Fruit fly (Drosophila melanogaster): ENCODE data around the gene Aps.

Gene Aps

dm6 chr3L:10889000-10889691 lies 9.8 kb downstream of the Aps start:
- TF ChIP-seq psq (optimal IDR thresholded peaks at IDR 0.05): no peak
- TF ChIP-seq pan (optimal IDR thresholded peaks at IDR 0.05): no peak
- no peak for TF ChIP-seq usp (GFP tag; optimal IDR thresholded peaks at IDR 0.05)
- no peak for TF ChIP-seq Dll (optimal IDR thresholded peaks at IDR 0.05)
- no peak for TF ChIP-seq EcR (GFP tag; optimal IDR thresholded peaks at IDR 0.05)
- TF ChIP-seq CG8478 (optimal IDR thresholded peaks at IDR 0.05): no peak

DNA sequence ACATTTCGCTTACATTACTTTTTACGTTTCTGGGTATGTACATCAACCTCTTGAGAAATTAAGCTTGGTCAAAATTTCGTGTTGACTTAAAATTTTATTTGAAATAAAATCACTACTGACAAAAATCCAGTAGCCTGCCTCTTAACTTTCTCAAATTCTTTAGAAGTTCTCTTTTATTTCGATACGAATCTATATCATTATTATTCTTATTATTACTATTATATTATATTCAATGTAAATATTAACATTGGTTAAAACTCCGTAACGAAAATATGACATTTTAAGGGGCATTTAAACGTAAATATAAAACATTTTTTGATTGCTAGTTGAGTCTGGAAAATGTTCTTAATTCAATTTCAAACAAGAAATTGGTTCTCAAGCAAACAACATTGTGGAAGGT lies 12.6 kb downstream of the Aps start, which contains the start of gene OXA1L:
TSS of gene OXA1L (minus strand) at position 101 of the 400 bp plus-strand sequence.
- TF ChIP-seq pan (optimal IDR thresholded peaks at IDR 0.05) (no peak), EcR (GFP tag; optimal IDR thresholded peaks at IDR 0.05) (no peak), usp (GFP tag; optimal IDR thresholded peaks at IDR 0.05) (no peak), CG8478 (optimal IDR thresholded peaks at IDR 0.05) (no peak), psq (optimal IDR thresholded peaks at IDR 0.05) (no peak), Dll (optimal IDR thresholded peaks at IDR 0.05) (no peak)

DNA sequence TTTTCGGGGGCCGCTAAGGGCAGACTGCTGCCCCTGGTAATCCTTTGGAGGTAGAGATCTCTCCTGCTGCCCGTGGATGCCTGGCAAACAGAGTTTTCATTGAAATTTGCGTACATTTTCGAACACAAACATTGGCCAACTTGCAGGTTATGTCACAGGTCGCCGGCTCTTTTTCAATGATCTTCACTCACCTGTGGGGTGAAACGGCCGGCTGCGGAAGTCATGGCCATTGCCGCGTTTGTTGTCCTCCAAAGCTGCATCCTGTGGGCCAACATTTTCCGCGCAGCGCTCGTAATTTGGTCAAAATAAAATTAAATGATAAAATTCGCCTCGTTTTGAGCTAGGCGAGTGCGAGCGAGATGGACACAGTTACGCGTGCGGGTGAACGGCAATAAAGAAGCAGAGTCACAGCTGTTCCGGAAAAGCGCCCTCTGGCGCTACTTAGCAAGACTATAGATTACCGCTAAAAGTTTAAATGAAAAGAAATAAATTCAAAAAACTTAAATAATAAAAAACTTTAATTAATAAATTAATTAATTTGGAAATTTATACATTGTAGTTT lies 13.1 kb downstream of the Aps start:
- TF ChIP-seq usp (GFP tag; optimal IDR thresholded peaks at IDR 0.05): no peak
- TF ChIP-seq psq (optimal IDR thresholded peaks at IDR 0.05): no peak
- TF ChIP-seq CG8478 (optimal IDR thresholded peaks at IDR 0.05): no peak
- no peak for TF ChIP-seq pan (optimal IDR thresholded peaks at IDR 0.05)
- no peak for TF ChIP-seq Dll (optimal IDR thresholded peaks at IDR 0.05)
- no peak for TF ChIP-seq EcR (GFP tag; optimal IDR thresholded peaks at IDR 0.05)

dm6 chr3L:10882336-10883040 lies 16.4 kb downstream of the Aps start, which contains the start of the genes CG6409 and galla-2:
Gene CG6409 (minus strand): TSS chr3L:10882386.
Gene galla-2 (plus strand): TSS chr3L:10882890.
- TF ChIP-seq EcR (GFP tag; optimal IDR thresholded peaks at IDR 0.05) (no peak), Dll (optimal IDR thresholded peaks at IDR 0.05) (no peak), psq (optimal IDR thresholded peaks at IDR 0.05) (no peak), usp (GFP tag; optimal IDR thresholded peaks at IDR 0.05) (no peak), CG8478 (optimal IDR thresholded peaks at IDR 0.05) (no peak), pan (optimal IDR thresholded peaks at IDR 0.05) (no peak)

DNA sequence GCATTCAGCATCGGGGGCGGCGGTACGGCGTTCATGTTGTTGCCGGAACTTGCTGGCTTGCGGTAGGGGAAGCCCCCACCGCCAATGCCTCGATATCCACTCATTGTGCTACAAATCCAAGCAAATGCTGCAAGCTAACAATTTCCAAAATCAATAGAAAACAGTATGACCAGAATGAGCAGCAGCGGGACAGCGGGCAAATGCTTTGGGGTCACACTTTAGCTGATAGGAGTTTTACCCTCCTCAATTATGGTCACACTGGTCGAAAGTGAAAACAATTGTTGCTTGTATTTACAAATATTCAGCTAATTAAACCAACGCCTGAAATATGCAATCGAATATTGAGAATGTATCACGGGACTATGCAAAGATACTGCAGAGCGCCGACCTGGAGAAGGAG lies 20.1 kb downstream of the Aps start, which contains the start of the genes CG6418 and Blos4:
TSS of gene CG6418 (minus strand) at position 196 of the 400 bp plus-strand sequence.
TSS of gene Blos4 (plus strand) at position 244 of the 400 bp plus-strand sequence.
- TF ChIP-seq pan (optimal IDR thresholded peaks at IDR 0.05) (no peak), EcR (GFP tag; optimal IDR thresholded peaks at IDR 0.05) (no peak), CG8478 (optimal IDR thresholded peaks at IDR 0.05) (no peak), usp (GFP tag; optimal IDR thresholded peaks at IDR 0.05) (no peak), psq (optimal IDR thresholded peaks at IDR 0.05) (no peak), Dll (optimal IDR thresholded peaks at IDR 0.05) (no peak)

dm6 chr3L:10876036-10876435 lies 22.9 kb downstream of the Aps start:
- no peak for TF ChIP-seq psq (optimal IDR thresholded peaks at IDR 0.05)
- no peak for TF ChIP-seq CG8478 (optimal IDR thresholded peaks at IDR 0.05)
- TF ChIP-seq Dll (optimal IDR thresholded peaks at IDR 0.05): no peak
- no peak for TF ChIP-seq usp (GFP tag; optimal IDR thresholded peaks at IDR 0.05)
- no peak for TF ChIP-seq pan (optimal IDR thresholded peaks at IDR 0.05)
- TF ChIP-seq EcR (GFP tag; optimal IDR thresholded peaks at IDR 0.05): no peak

- TF ChIP-seq pan (optimal IDR thresholded peaks at IDR 0.05): no peak
- TF ChIP-seq psq (optimal IDR thresholded peaks at IDR 0.05): no peak
- TF ChIP-seq EcR (GFP tag; optimal IDR thresholded peaks at IDR 0.05): no peak
- TF ChIP-seq CG8478 (optimal IDR thresholded peaks at IDR 0.05): no peak
- no peak for TF ChIP-seq usp (GFP tag; optimal IDR thresholded peaks at IDR 0.05)
- no peak for TF ChIP-seq Dll (optimal IDR thresholded peaks at IDR 0.05)
These were observed 27.4 kb downstream of the Aps start for dm6 chr3L:10871534-10871933.

- no peak for TF ChIP-seq EcR (GFP tag; optimal IDR thresholded peaks at IDR 0.05)
- TF ChIP-seq usp (GFP tag; optimal IDR thresholded peaks at IDR 0.05): no peak
- no peak for TF ChIP-seq CG8478 (optimal IDR thresholded peaks at IDR 0.05)
- TF ChIP-seq psq (optimal IDR thresholded peaks at IDR 0.05): no peak
- TF ChIP-seq pan (optimal IDR thresholded peaks at IDR 0.05): no peak
- TF ChIP-seq Dll (optimal IDR thresholded peaks at IDR 0.05): no peak
These were observed 28.8 kb downstream of the Aps start for dm6 chr3L:10870087-10870486.

DNA sequence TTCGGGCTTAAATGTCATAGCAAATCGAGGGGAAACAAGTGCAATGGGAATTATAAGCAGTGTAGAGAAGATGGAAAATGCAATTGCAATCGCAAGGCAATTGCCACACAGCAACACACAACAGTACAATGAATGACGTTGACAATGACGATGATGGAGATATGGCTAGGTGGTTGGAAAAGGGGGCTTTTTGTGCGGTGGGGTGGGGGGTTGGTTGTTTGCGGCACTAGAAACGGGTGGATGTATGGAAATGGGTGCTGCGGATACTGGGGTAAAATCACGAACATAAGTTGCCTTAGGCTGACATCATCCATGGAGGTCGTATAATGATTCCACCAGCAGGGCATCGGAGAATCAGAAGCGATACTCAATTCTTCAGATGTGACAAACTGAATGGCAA lies 29.8 kb downstream of the Aps start:
- TF ChIP-seq usp (GFP tag; optimal IDR thresholded peaks at IDR 0.05) (no peak), EcR (GFP tag; optimal IDR thresholded peaks at IDR 0.05) (no peak), CG8478 (optimal IDR thresholded peaks at IDR 0.05) (no peak), Dll (optimal IDR thresholded peaks at IDR 0.05) (no peak), psq (optimal IDR thresholded peaks at IDR 0.05) (no peak), pan (optimal IDR thresholded peaks at IDR 0.05) (no peak)

DNA sequence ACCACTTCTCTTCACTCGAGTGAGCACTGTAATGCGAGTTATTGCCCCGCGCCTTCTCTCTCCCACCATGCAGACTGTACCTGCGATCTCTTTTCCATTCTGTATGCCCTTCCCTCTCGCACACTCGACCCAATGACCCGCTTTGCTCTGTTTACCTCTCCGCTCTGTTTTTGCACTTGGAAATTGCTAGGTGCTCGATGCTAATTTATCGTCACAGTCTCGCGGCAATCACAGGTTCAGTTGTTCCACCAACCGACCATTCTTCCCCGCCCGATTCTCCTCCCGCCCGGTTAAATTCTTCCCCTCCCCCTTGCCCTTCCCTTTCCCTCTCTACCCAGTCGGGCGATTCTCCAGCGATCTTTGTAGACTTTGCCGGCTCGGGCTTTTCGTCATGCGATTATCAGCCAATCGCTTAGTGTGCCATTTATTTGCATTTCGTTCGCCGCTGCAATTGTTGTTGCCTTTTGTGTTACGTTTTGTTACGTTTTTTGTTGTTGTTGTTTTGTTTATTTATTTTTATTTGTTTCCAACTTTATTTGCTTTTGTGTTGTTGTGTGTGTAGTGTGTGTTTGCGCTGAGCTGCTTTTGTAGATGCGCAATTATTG lies 31.0 kb downstream of the Aps start:
- TF ChIP-seq pan (optimal IDR thresholded peaks at IDR 0.05) (no peak), usp (GFP tag; optimal IDR thresholded peaks at IDR 0.05) (no peak), EcR (GFP tag; optimal IDR thresholded peaks at IDR 0.05) (no peak), Dll (optimal IDR thresholded peaks at IDR 0.05) (no peak), psq (optimal IDR thresholded peaks at IDR 0.05) (no peak), CG8478 (optimal IDR thresholded peaks at IDR 0.05) (no peak)

DNA sequence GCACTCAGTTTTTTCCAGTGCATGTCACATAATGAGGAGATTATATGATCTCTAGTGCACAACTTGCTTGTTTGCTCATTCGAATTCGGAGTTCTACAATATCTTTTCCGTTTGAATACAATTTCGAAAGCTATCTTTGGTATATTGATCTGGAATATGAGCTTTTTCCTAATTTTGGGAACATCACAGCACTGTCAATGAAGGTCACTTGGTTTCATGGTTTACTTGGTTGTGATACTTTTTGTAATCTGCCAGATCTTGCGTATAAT lies 31.6 kb downstream of the Aps start:
- TF ChIP-seq CG8478 (optimal IDR thresholded peaks at IDR 0.05) (no peak), psq (optimal IDR thresholded peaks at IDR 0.05) (no peak), usp (GFP tag; optimal IDR thresholded peaks at IDR 0.05) (no peak), pan (optimal IDR thresholded peaks at IDR 0.05) (no peak), EcR (GFP tag; optimal IDR thresholded peaks at IDR 0.05) (no peak), Dll (optimal IDR thresholded peaks at IDR 0.05) (no peak)

Data from whole organism.